Fruit fly (Drosophila melanogaster) whole organism, embryonic: ENCODE results near the gene Spn75F.

ENCODE experiments used
- Atf6 ChIP-seq: fragments of 200-800 bp; sonication (Bioruptor generic); IDR thresholded peaks from 2 replicates; pipeline ENCODE4 v1.3.6; 2022; ENCODE audit warnings: missing biosample characterization, missing genetic modification characterization
- C15 ChIP-seq: fragments of 200-800 bp; sonication (Bioruptor generic); IDR thresholded peaks from 3 replicates; pipeline ENCODE4 v1.3.6; 2022; ENCODE audit warnings: missing biosample characterization, missing genetic modification characterization
- CG11247 ChIP-seq: fragments of 200-800 bp; sonication (Bioruptor generic); IDR thresholded peaks from 2 replicates; pipeline ENCODE4 v1.3.6; 2022; ENCODE audit warnings: missing biosample characterization, missing genetic modification characterization
- CG11723 ChIP-seq: fragments of 200-800 bp; sonication (Bioruptor generic); optimal IDR thresholded peaks from 2 replicates; lab custom pipeline; 2017; ENCODE audit warnings: missing biosample characterization, mild to moderate bottlenecking, missing genetic modification characterization
- CG12219 ChIP-seq: fragments of 200-800 bp; sonication (Bioruptor generic); optimal IDR thresholded peaks from 3 replicates; lab custom pipeline; 2018; ENCODE audit warnings: missing biosample characterization, mild to moderate bottlenecking, missing genetic modification characterization
- CG12659 ChIP-seq: fragments of 200-800 bp; sonication (Bioruptor generic); optimal IDR thresholded peaks from 3 replicates; lab custom pipeline; 2017; ENCODE audit warnings: mild to moderate bottlenecking, missing biosample characterization, missing genetic modification reagents, missing genetic modification characterization
- CG14667 ChIP-seq: fragments of 200-800 bp; sonication (Bioruptor generic); IDR thresholded peaks from 2 replicates; pipeline ENCODE4 v1.3.6; 2022; ENCODE audit warnings: missing biosample characterization, missing genetic modification characterization
- CG15011 ChIP-seq: fragments of 200-800 bp; sonication (Bioruptor generic); optimal IDR thresholded peaks from 3 replicates; lab custom pipeline; 2018; ENCODE audit warnings: missing biosample characterization, mild to moderate bottlenecking, missing genetic modification characterization
- CG1529 ChIP-seq: fragments of 200-800 bp; sonication (Bioruptor generic); optimal IDR thresholded peaks from 3 replicates; lab custom pipeline; 2018; ENCODE audit warnings: missing biosample characterization, missing genetic modification characterization
- CG1647 ChIP-seq: fragments of 200-800 bp; sonication (Bioruptor generic); optimal IDR thresholded peaks from 3 replicates; lab custom pipeline; 2016; ENCODE audit warnings: missing biosample characterization, missing genetic modification characterization
- CG17361 ChIP-seq: fragments of 200-800 bp; sonication (Bioruptor generic); IDR thresholded peaks from 3 replicates; pipeline ENCODE4 v1.3.6; 2022; ENCODE audit warnings: missing biosample characterization, missing genetic modification characterization
- CG17568 ChIP-seq: fragments of 200-800 bp; sonication (Bioruptor generic); optimal IDR thresholded peaks from 2 replicates; lab custom pipeline; 2018; ENCODE audit warnings: missing biosample characterization, mild to moderate bottlenecking, missing genetic modification characterization, moderate library complexity
- CG32532 ChIP-seq: fragments of 200-800 bp; sonication (Bioruptor generic); IDR thresholded peaks from 2 replicates; pipeline ENCODE4 v1.3.6; 2022; ENCODE audit warnings: missing biosample characterization, missing genetic modification characterization
- CG3407 ChIP-seq: fragments of 200-800 bp; sonication (Bioruptor generic); optimal IDR thresholded peaks from 2 replicates; lab custom pipeline; 2018; ENCODE audit warnings: missing biosample characterization, mild to moderate bottlenecking, missing genetic modification characterization
- CG4328 ChIP-seq: fragments of 200-800 bp; sonication (Bioruptor generic); optimal IDR thresholded peaks from 3 replicates; lab custom pipeline; 2017; ENCODE audit warnings: missing biosample characterization, missing genetic modification reagents, missing genetic modification characterization
- CG4424 ChIP-seq: fragments of 200-800 bp; sonication (Bioruptor generic); optimal IDR thresholded peaks from 3 replicates; lab custom pipeline; 2016; ENCODE audit warnings: missing biosample characterization, missing genetic modification characterization
- CG4730 ChIP-seq: fragments of 200-800 bp; sonication (Bioruptor generic); IDR thresholded peaks from 2 replicates; pipeline ENCODE4 v1.3.6; 2022; ENCODE audit warnings: missing biosample characterization, missing genetic modification characterization
- CG7372 ChIP-seq: fragments of 200-800 bp; sonication (Bioruptor generic); IDR thresholded peaks from 2 replicates; pipeline ENCODE4 v1.3.6; 2022; ENCODE audit warnings: missing biosample characterization, missing genetic modification characterization
- CG7963 ChIP-seq: fragments of 200-800 bp; sonication (Bioruptor generic); IDR thresholded peaks from 3 replicates; pipeline ENCODE4 v1.3.6; 2022; ENCODE audit warnings: missing biosample characterization, missing genetic modification characterization; ENCODE audit not compliant: partially characterized antibody
- CG8478 ChIP-seq: fragments of >200 bp; optimal IDR thresholded peaks from 2 replicates; lab custom pipeline; 2018
- CG8924 ChIP-seq: fragments of 200-800 bp; optimal IDR thresholded peaks from 3 replicates; lab custom pipeline; 2019; ENCODE audit warnings: missing biosample characterization, mild to moderate bottlenecking, missing genetic modification characterization, moderate library complexity
- CG9932 ChIP-seq: fragments of 200-800 bp; sonication (Bioruptor generic); IDR thresholded peaks from 2 replicates; pipeline ENCODE4 v1.3.6; 2022; ENCODE audit warnings: missing biosample characterization, missing genetic modification characterization
- CHES-1-like ChIP-seq: fragments of 200-800 bp; sonication (Bioruptor generic); optimal IDR thresholded peaks from 2 replicates; lab custom pipeline; 2016; ENCODE audit warnings: missing biosample characterization, missing genetic modification characterization
- Doc3 ChIP-seq: fragments of 200-800 bp; sonication (Bioruptor generic); IDR thresholded peaks from 3 replicates; pipeline ENCODE4 v1.3.6; 2022; ENCODE audit warnings: missing biosample characterization, missing genetic modification characterization; ENCODE audit not compliant: partially characterized antibody
- Drgx ChIP-seq: fragments of 200-800 bp; sonication (Bioruptor generic); IDR thresholded peaks from 2 replicates; pipeline ENCODE4 v1.3.6; 2022; ENCODE audit warnings: missing biosample characterization, missing genetic modification characterization
- Gug ChIP-seq: fragments of 200-800 bp; sonication (Bioruptor generic); IDR thresholded peaks from 4 replicates; pipeline ENCODE4 v1.3.6; 2022; ENCODE audit warnings: missing biosample characterization, missing genetic modification characterization
- HLH54F ChIP-seq: fragments of 200-800 bp; sonication (Bioruptor generic); optimal IDR thresholded peaks from 3 replicates; lab custom pipeline; 2016; ENCODE audit warnings: missing biosample characterization, missing genetic modification characterization
- HmgZ ChIP-seq: fragments of 200-800 bp; sonication (Bioruptor generic); optimal IDR thresholded peaks from 2 replicates; lab custom pipeline; 2018; ENCODE audit warnings: missing biosample characterization, mild to moderate bottlenecking, missing genetic modification characterization
- Rfx ChIP-seq: fragments of 200-800 bp; sonication (Bioruptor generic); IDR thresholded peaks from 2 replicates; pipeline ENCODE4 v1.3.6; 2022; ENCODE audit warnings: missing biosample characterization, missing genetic modification characterization
- Sin3A ChIP-seq: fragments of >200 bp; optimal IDR thresholded peaks from 2 replicates; lab custom pipeline; 2018
- Sry-δ ChIP-seq: fragments of 200-800 bp; sonication (Bioruptor generic); optimal IDR thresholded peaks from 2 replicates; lab custom pipeline; 2016; ENCODE audit warnings: missing biosample characterization, missing genetic modification characterization
- Vsx1 ChIP-seq: fragments of 200-800 bp; sonication (Bioruptor generic); optimal IDR thresholded peaks from 2 replicates; lab custom pipeline; 2017; ENCODE audit warnings: missing biosample characterization, mild to moderate bottlenecking, missing genetic modification characterization, missing genetic modification reagents
- az2 ChIP-seq: fragments of 200-800 bp; sonication (Bioruptor generic); optimal IDR thresholded peaks from 3 replicates; lab custom pipeline; 2016; ENCODE audit warnings: missing biosample characterization, missing genetic modification characterization
- bab2 ChIP-seq: fragments of 200-800 bp; sonication (Bioruptor generic); optimal IDR thresholded peaks from 2 replicates; lab custom pipeline; 2016; ENCODE audit warnings: missing biosample characterization, missing genetic modification characterization
- cato ChIP-seq: fragments of 200-800 bp; sonication (Bioruptor generic); optimal IDR thresholded peaks from 2 replicates; lab custom pipeline; 2016; ENCODE audit warnings: missing biosample characterization, missing genetic modification characterization, borderline replicate concordance
- ci ChIP-seq: fragments of 200-800 bp; sonication (Bioruptor generic); IDR thresholded peaks from 3 replicates; pipeline ENCODE4 v1.3.6; 2022; ENCODE audit warnings: missing biosample characterization, missing genetic modification characterization
- croc ChIP-seq: fragments of 200-800 bp; sonication (Bioruptor generic); conservative IDR thresholded peaks from 3 replicates; pipeline ENCODE4 v1.3.6; 2022; ENCODE audit warnings: missing biosample characterization, missing genetic modification characterization
- crol ChIP-seq: fragments of 200-800 bp; sonication (Bioruptor generic); IDR thresholded peaks from 2 replicates; pipeline ENCODE4 v1.3.6; 2022; ENCODE audit warnings: missing biosample characterization, missing genetic modification characterization
- danr ChIP-seq: fragments of 200-800 bp; sonication (Bioruptor generic); IDR thresholded peaks from 2 replicates; pipeline ENCODE4 v1.3.6; 2022; ENCODE audit warnings: missing biosample characterization, missing genetic modification characterization
- dati ChIP-seq: fragments of 200-800 bp; sonication (Bioruptor generic); IDR thresholded peaks from 2 replicates; pipeline ENCODE4 v1.3.6; 2022; ENCODE audit warnings: missing biosample characterization, missing genetic modification characterization
- eve ChIP-seq, 2 experiments: fragments of >200 bp; optimal IDR thresholded peaks; 2 replicates each; lab custom pipeline; 2017; ENCODE audit warnings: missing biosample characterization in 2 of 2, missing genetic modification characterization in 2 of 2
- eyg ChIP-seq: fragments of 200-800 bp; sonication (Bioruptor generic); optimal IDR thresholded peaks from 3 replicates; lab custom pipeline; 2016; ENCODE audit warnings: missing biosample characterization, missing genetic modification characterization
- fd3F ChIP-seq: fragments of 200-800 bp; sonication (Bioruptor generic); optimal IDR thresholded peaks from 2 replicates; lab custom pipeline; 2018; ENCODE audit warnings: missing biosample characterization, mild to moderate bottlenecking, missing genetic modification characterization, moderate library complexity
- fru ChIP-seq: fragments of >200 bp; optimal IDR thresholded peaks from 2 replicates; lab custom pipeline; 2017
- ham ChIP-seq: fragments of 200-800 bp; sonication (Bioruptor generic); IDR thresholded peaks from 2 replicates; pipeline ENCODE4 v1.3.6; 2022; ENCODE audit warnings: missing biosample characterization, missing genetic modification characterization
- ind ChIP-seq: fragments of 200-800 bp; sonication (Bioruptor generic); optimal IDR thresholded peaks from 3 replicates; lab custom pipeline; 2016; ENCODE audit warnings: missing biosample characterization, missing genetic modification characterization
- onecut ChIP-seq: fragments of 200-800 bp; sonication (Bioruptor generic); IDR thresholded peaks from 2 replicates; pipeline ENCODE4 v1.3.6; 2022; ENCODE audit warnings: missing biosample characterization, missing genetic modification characterization
- pb ChIP-seq: fragments of 200-800 bp; sonication (Bioruptor generic); optimal IDR thresholded peaks from 3 replicates; lab custom pipeline; 2016; ENCODE audit warnings: missing biosample characterization, missing genetic modification characterization
- peb ChIP-seq: fragments of 200-800 bp; sonication (Bioruptor generic); IDR thresholded peaks from 2 replicates; pipeline ENCODE4 v1.3.6; 2022; ENCODE audit warnings: missing biosample characterization, missing genetic modification characterization
- pita ChIP-seq: fragments of 200-800 bp; sonication (Bioruptor generic); optimal IDR thresholded peaks from 2 replicates; lab custom pipeline; 2017; ENCODE audit warnings: missing biosample characterization, mild to moderate bottlenecking, missing genetic modification characterization
- pzg ChIP-seq: fragments of 200-800 bp; sonication (Bioruptor generic); optimal IDR thresholded peaks from 3 replicates; lab custom pipeline; 2018; ENCODE audit warnings: missing biosample characterization, mild to moderate bottlenecking, missing genetic modification characterization, moderate library complexity
- sima ChIP-seq: fragments of 200-800 bp; sonication (Bioruptor generic); optimal IDR thresholded peaks from 2 replicates; lab custom pipeline; 2016; ENCODE audit warnings: missing biosample characterization, missing genetic modification characterization
- vfl ChIP-seq: fragments of 200-800 bp; sonication (Bioruptor generic); optimal IDR thresholded peaks from 2 replicates; lab custom pipeline; 2016; ENCODE audit warnings: missing biosample characterization, missing genetic modification characterization
- zfh2 ChIP-seq: fragments of 200-800 bp; sonication (Bioruptor generic); optimal IDR thresholded peaks from 2 replicates; lab custom pipeline; 2016; ENCODE audit warnings: missing biosample characterization, missing genetic modification characterization

Gene Spn75F

DNA sequence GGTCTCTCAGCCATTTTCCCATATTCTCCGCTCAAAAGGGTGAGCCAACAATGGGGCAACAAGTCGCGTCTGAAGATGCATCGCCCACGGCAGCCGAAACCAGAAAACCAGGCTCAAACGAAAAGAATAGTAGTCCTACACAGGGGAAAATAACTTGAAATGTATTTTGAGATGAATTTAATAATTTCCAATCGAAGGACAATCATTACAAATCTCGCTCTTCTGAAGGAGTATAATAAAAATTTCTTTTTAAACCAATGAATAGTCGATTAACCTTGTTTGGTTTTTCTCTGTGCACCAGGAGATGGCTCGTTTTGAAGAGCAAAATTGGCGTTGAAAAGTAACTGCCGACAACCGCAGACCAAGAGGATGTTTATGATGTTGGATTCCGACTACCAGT is 30.4 kb upstream of the Spn75F start (continued):
- TF ChIP-seq pzg (GFP tag; lab: Kevin White, UChicago) (no peak), pb (GFP tag; lab: Kevin White, UChicago) (no peak), CG12219 (no peak), CG15011 (GFP tag; lab: Kevin White, UChicago) (no peak), CG17361 (0 out of 3 replicates have a peak, but pooled peaks have one; percentile 25), Vsx1 (GFP tag; lab: Kevin White, UChicago) (no peak), peb (0 out of 2 replicates have a peak, but pooled peaks have one; percentile 15), C15 (GFP tag; lab: Robert Waterston, UW) (no peak), onecut (peak; percentile 19; the same call in 1 of the 2 replicates), CG32532 (GFP tag; lab: Robert Waterston, UW) (0 out of 2 replicates have a peak, but pooled peaks have one; percentile 29), fd3F (GFP tag; lab: Kevin White, UChicago) (no peak), fru (no peak), crol (GFP tag; lab: Robert Waterston, UW) (no peak), CG8924 (tag; lab: Kevin White, UChicago) (peak; percentile 21), Sin3A (lab: Kevin White, UChicago) (no peak), CG1529 (GFP tag; lab: Kevin White, UChicago) (peak; percentile 6), CG3407 (GFP tag; lab: Kevin White, UChicago) (no peak), CG9932 (no peak), CG11723 (GFP tag; lab: Kevin White, UChicago) (no peak), Sry-δ (GFP tag; lab: Kevin White, UChicago) (no peak), pita (GFP tag; lab: Kevin White, UChicago) (no peak), CHES-1-like (GFP tag; lab: Kevin White, UChicago) (no peak), eve (GFP tag; optimal IDR thresholded peaks at IDR 0.05; lab: Kevin White, UChicago) (no peak), CG17568 (peak; percentile 12), vfl (GFP tag; lab: Kevin White, UChicago) (no peak), cato (GFP tag; lab: Kevin White, UChicago) (no peak), CG12659 (GFP tag; lab: Kevin White, UChicago) (no peak), croc (GFP tag; lab: Robert Waterston, UW) (no peak), bab2 (GFP tag; lab: Kevin White, UChicago) (no peak), CG11247 (no peak), CG4730 (GFP tag; lab: Robert Waterston, UW) (no peak), HLH54F (no peak), dati (GFP tag; lab: Robert Waterston, UW) (no peak), CG7963 (GFP tag; lab: Robert Waterston, UW) (no peak), zfh2 (GFP tag; lab: Kevin White, UChicago) (no peak), Rfx (GFP tag; lab: Robert Waterston, UW) (0 out of 2 replicates have a peak, but pooled peaks have one; percentile 7), ham (GFP tag; lab: Robert Waterston, UW) (no peak), CG14667 (GFP tag; lab: Robert Waterston, UW) (no peak), danr (no peak), CG4328 (no peak), CG1647 (no peak), CG4424 (peak; percentile 30), eyg (GFP tag; lab: Kevin White, UChicago) (no peak), Drgx (GFP tag; lab: Robert Waterston, UW) (peak; percentile 78), Gug (GFP tag; lab: Robert Waterston, UW) (no peak), HmgZ (tag; lab: Kevin White, UChicago) (no peak), ind (GFP tag; lab: Kevin White, UChicago) (no peak), ci (GFP tag; lab: Robert Waterston, UW) (no peak), CG7372 (GFP tag; lab: Robert Waterston, UW) (no peak), sima (GFP tag; lab: Kevin White, UChicago) (no peak), CG8478 (no peak), az2 (peak; percentile 44), Doc3 (no peak), Atf6 (GFP tag; lab: Robert Waterston, UW) (no peak)
